Fruit fly (Drosophila melanogaster) whole organism, embryonic: ENCODE measurements around the gene CG5446.

Experiments
- Adf1 ChIP-seq: fragments of 200-800 bp; sonication (Bioruptor generic); IDR thresholded peaks from 2 replicates; pipeline ENCODE4 v1.3.6; 2022; ENCODE audit warnings: missing biosample characterization, missing genetic modification characterization
- BEAF-32 ChIP-seq: fragments of 200-800 bp; sonication (Bioruptor generic); optimal IDR thresholded peaks from 3 replicates; lab custom pipeline; 2017; ENCODE audit warnings: missing biosample characterization, missing genetic modification characterization, mild to moderate bottlenecking, moderate library complexity, missing genetic modification reagents
- Bgb ChIP-seq: fragments of 200-800 bp; sonication (Bioruptor generic); IDR thresholded peaks from 2 replicates; pipeline ENCODE4 v1.3.6; 2022; ENCODE audit warnings: missing biosample characterization, missing genetic modification characterization; ENCODE audit not compliant: partially characterized antibody
- CG10543 ChIP-seq: fragments of 200-800 bp; sonication (Bioruptor generic); optimal IDR thresholded peaks from 3 replicates; lab custom pipeline; 2017; ENCODE audit warnings: missing biosample characterization, mild to moderate bottlenecking, missing genetic modification characterization, moderate library complexity
- CG10959 ChIP-seq: fragments of 200-800 bp; sonication (Bioruptor generic); IDR thresholded peaks from 2 replicates; pipeline ENCODE4 v1.3.6; 2022; ENCODE audit warnings: missing biosample characterization, missing genetic modification characterization
- CG13287 ChIP-seq: fragments of 200-800 bp; sonication (Bioruptor generic); IDR thresholded peaks from 2 replicates; pipeline ENCODE4 v1.3.6; 2022; ENCODE audit warnings: missing biosample characterization, missing genetic modification characterization; ENCODE audit not compliant: partially characterized antibody
- CG15479 ChIP-seq: fragments of 200-800 bp; sonication (Bioruptor generic); optimal IDR thresholded peaks from 3 replicates; lab custom pipeline; 2019; ENCODE audit warnings: missing biosample characterization, mild to moderate bottlenecking, missing genetic modification characterization, moderate library complexity
- CG15514 ChIP-seq: fragments of 200-800 bp; sonication (Bioruptor generic); optimal IDR thresholded peaks from 3 replicates; lab custom pipeline; 2017; ENCODE audit warnings: missing biosample characterization, missing genetic modification characterization, mild to moderate bottlenecking, moderate library complexity, missing genetic modification reagents
- CG1647 ChIP-seq: fragments of 200-800 bp; sonication (Bioruptor generic); optimal IDR thresholded peaks from 3 replicates; lab custom pipeline; 2016; ENCODE audit warnings: missing biosample characterization, missing genetic modification characterization
- CG18011 ChIP-seq: fragments of 200-800 bp; sonication (Bioruptor generic); optimal IDR thresholded peaks from 2 replicates; lab custom pipeline; 2017; ENCODE audit warnings: missing biosample characterization, missing genetic modification characterization, mild to moderate bottlenecking, moderate library complexity, missing genotype
- CG2875 ChIP-seq: fragments of 200-800 bp; sonication (Bioruptor generic); optimal IDR thresholded peaks from 2 replicates; lab custom pipeline; 2017; ENCODE audit warnings: missing biosample characterization, mild to moderate bottlenecking, missing genetic modification characterization, missing genetic modification reagents
- CG31224 ChIP-seq: fragments of 200-800 bp; sonication (Bioruptor generic); IDR thresholded peaks from 2 replicates; pipeline ENCODE4 v1.3.6; 2022; ENCODE audit warnings: missing biosample characterization, missing genetic modification characterization
- CG3407 ChIP-seq: fragments of 200-800 bp; sonication (Bioruptor generic); optimal IDR thresholded peaks from 2 replicates; lab custom pipeline; 2018; ENCODE audit warnings: missing biosample characterization, mild to moderate bottlenecking, missing genetic modification characterization
- CG34422 ChIP-seq: fragments of 200-800 bp; sonication (Bioruptor generic); IDR thresholded peaks from 3 replicates; pipeline ENCODE4 v1.3.6; 2022; ENCODE audit warnings: missing biosample characterization, missing genetic modification characterization
- CG3995 ChIP-seq: fragments of 200-800 bp; sonication (Bioruptor generic); optimal IDR thresholded peaks from 3 replicates; lab custom pipeline; 2016; ENCODE audit warnings: missing biosample characterization, missing genetic modification characterization
- CG43689 ChIP-seq: fragments of 200-800 bp; sonication (Bioruptor generic); IDR thresholded peaks from 2 replicates; pipeline ENCODE4 v1.3.6; 2022; ENCODE audit warnings: missing biosample characterization, missing genetic modification characterization
- CG4424 ChIP-seq: fragments of 200-800 bp; sonication (Bioruptor generic); optimal IDR thresholded peaks from 3 replicates; lab custom pipeline; 2016; ENCODE audit warnings: missing biosample characterization, missing genetic modification characterization
- CG4617 ChIP-seq: fragments of 200-800 bp; sonication (Bioruptor generic); optimal IDR thresholded peaks from 3 replicates; lab custom pipeline; 2016; ENCODE audit warnings: missing biosample characterization, missing genetic modification characterization, borderline replicate concordance
- CG5245 ChIP-seq: fragments of 200-800 bp; sonication (Bioruptor generic); optimal IDR thresholded peaks from 3 replicates; lab custom pipeline; 2016; ENCODE audit warnings: missing biosample characterization, missing genetic modification characterization
- CG6791 ChIP-seq: fragments of 200-800 bp; sonication (Bioruptor generic); IDR thresholded peaks from 3 replicates; pipeline ENCODE4 v1.3.6; 2022; ENCODE audit warnings: missing biosample characterization, missing genetic modification characterization; ENCODE audit not compliant: partially characterized antibody
- CG7987 ChIP-seq: fragments of 200-800 bp; sonication (Bioruptor generic); optimal IDR thresholded peaks from 2 replicates; lab custom pipeline; 2018; ENCODE audit warnings: missing biosample characterization, mild to moderate bottlenecking, missing genetic modification characterization, moderate library complexity
- CG9797 ChIP-seq: fragments of 200-800 bp; sonication (Bioruptor generic); optimal IDR thresholded peaks from 3 replicates; lab custom pipeline; 2018; ENCODE audit warnings: missing biosample characterization, mild to moderate bottlenecking, missing genetic modification characterization
- CrebB ChIP-seq: fragments of 200-800 bp; sonication (Bioruptor generic); optimal IDR thresholded peaks from 3 replicates; lab custom pipeline; 2018; ENCODE audit warnings: missing biosample characterization, mild to moderate bottlenecking, missing genetic modification characterization
- Dp ChIP-seq: fragments of 200-800 bp; sonication (Bioruptor generic); optimal IDR thresholded peaks from 2 replicates; lab custom pipeline; 2018; ENCODE audit warnings: missing biosample characterization, mild to moderate bottlenecking, missing genetic modification characterization, moderate library complexity
- Fer3 ChIP-seq: fragments of 200-800 bp; sonication (Bioruptor generic); optimal IDR thresholded peaks from 2 replicates; lab custom pipeline; 2018; ENCODE audit warnings: missing biosample characterization, mild to moderate bottlenecking, missing genetic modification characterization, moderate library complexity
- HLHmδ ChIP-seq: fragments of 200-800 bp; sonication (Bioruptor generic); optimal IDR thresholded peaks from 2 replicates; lab custom pipeline; 2018; ENCODE audit warnings: missing biosample characterization, mild to moderate bottlenecking, missing genetic modification characterization, moderate library complexity
- HmgD ChIP-seq: fragments of 200-800 bp; sonication (Bioruptor generic); optimal IDR thresholded peaks from 3 replicates; lab custom pipeline; 2016; ENCODE audit warnings: missing biosample characterization, missing genetic modification characterization
- Hmr ChIP-seq: fragments of 200-800 bp; sonication (Bioruptor generic); optimal IDR thresholded peaks from 3 replicates; lab custom pipeline; 2017; ENCODE audit warnings: mild to moderate bottlenecking, missing biosample characterization, missing genetic modification reagents, missing genetic modification characterization
- Jarid2 ChIP-seq: fragments of 200-800 bp; sonication (Bioruptor generic); optimal IDR thresholded peaks from 3 replicates; lab custom pipeline; 2017; ENCODE audit warnings: mild to moderate bottlenecking, missing biosample characterization, missing genetic modification reagents, missing genetic modification characterization
- MBD-R2 ChIP-seq: fragments of 200-800 bp; sonication (Bioruptor generic); IDR thresholded peaks from 2 replicates; pipeline ENCODE4 v1.3.6; 2022; ENCODE audit warnings: missing biosample characterization, missing genetic modification characterization
- Med ChIP-seq: fragments of 200-800 bp; sonication (Bioruptor generic); peaks from one replicate; lab custom pipeline; 2016; ENCODE audit warnings: missing biosample characterization, missing genetic modification characterization, mild to moderate bottlenecking, inconsistent platforms, moderate library complexity
- NC2α ChIP-seq: fragments of 200-800 bp; sonication (Bioruptor generic); optimal IDR thresholded peaks from 2 replicates; lab custom pipeline; 2016; ENCODE audit warnings: missing biosample characterization, missing genetic modification characterization
- Nf-YC ChIP-seq: fragments of 200-800 bp; optimal IDR thresholded peaks from 3 replicates; lab custom pipeline; 2019; ENCODE audit warnings: missing biosample characterization, mild to moderate bottlenecking, missing genetic modification characterization, moderate library complexity
- Sry-δ ChIP-seq: fragments of 200-800 bp; sonication (Bioruptor generic); optimal IDR thresholded peaks from 2 replicates; lab custom pipeline; 2016; ENCODE audit warnings: missing biosample characterization, missing genetic modification characterization
- TFAM ChIP-seq: fragments of 200-800 bp; sonication (Bioruptor generic); optimal IDR thresholded peaks from 2 replicates; lab custom pipeline; 2017; ENCODE audit warnings: missing biosample characterization, missing genetic modification characterization, inconsistent platforms
- abd-A ChIP-seq: fragments of 200-800 bp; sonication (Bioruptor generic); optimal IDR thresholded peaks from 3 replicates; lab custom pipeline; 2019; ENCODE audit warnings: missing biosample characterization, mild to moderate bottlenecking, missing genetic modification characterization, moderate library complexity
- al ChIP-seq: fragments of 200-800 bp; sonication (Bioruptor generic); IDR thresholded peaks from 2 replicates; pipeline ENCODE4 v1.3.6; 2022; ENCODE audit warnings: missing biosample characterization, missing genetic modification characterization
- bbx ChIP-seq: fragments of 200-800 bp; sonication (Bioruptor generic); IDR thresholded peaks from 2 replicates; pipeline ENCODE4 v1.3.6; 2022; ENCODE audit warnings: missing biosample characterization, missing genetic modification characterization; ENCODE audit not compliant: partially characterized antibody
- bigmax ChIP-seq: fragments of 200-800 bp; sonication (Bioruptor generic); optimal IDR thresholded peaks from 2 replicates; lab custom pipeline; 2018; ENCODE audit warnings: missing biosample characterization, mild to moderate bottlenecking, missing genetic modification characterization
- chinmo ChIP-seq: fragments of 200-800 bp; sonication (Bioruptor generic); IDR thresholded peaks from 4 replicates; pipeline ENCODE4 v1.3.6; 2022; ENCODE audit warnings: missing biosample characterization, missing genetic modification characterization; ENCODE audit not compliant: partially characterized antibody
- cwo ChIP-seq: fragments of 200-800 bp; sonication (Bioruptor generic); optimal IDR thresholded peaks from 3 replicates; lab custom pipeline; 2017; ENCODE audit warnings: missing biosample characterization, missing genetic modification characterization, mild to moderate bottlenecking, moderate library complexity, missing genetic modification reagents
- dm ChIP-seq: fragments of 200-800 bp; sonication (Bioruptor generic); optimal IDR thresholded peaks from 3 replicates; lab custom pipeline; 2016; ENCODE audit warnings: missing biosample characterization, missing genetic modification characterization
- gcm2 ChIP-seq: fragments of 200-800 bp; sonication (Bioruptor generic); optimal IDR thresholded peaks from 2 replicates; lab custom pipeline; 2016; ENCODE audit warnings: missing biosample characterization, missing genetic modification characterization
- gro ChIP-seq: fragments of 200-800 bp; sonication (Bioruptor generic); optimal IDR thresholded peaks from 2 replicates; lab custom pipeline; 2016; ENCODE audit warnings: missing biosample characterization, missing genetic modification characterization
- kah ChIP-seq: fragments of 200-800 bp; sonication (Bioruptor generic); optimal IDR thresholded peaks from 2 replicates; lab custom pipeline; 2018; ENCODE audit warnings: missing biosample characterization, mild to moderate bottlenecking, missing genetic modification characterization
- pnt ChIP-seq: fragments of 200-800 bp; sonication (Bioruptor generic); optimal IDR thresholded peaks from 3 replicates; lab custom pipeline; 2016; ENCODE audit warnings: missing biosample characterization, missing genetic modification characterization
- repo ChIP-seq: fragments of 200-800 bp; sonication (Bioruptor generic); optimal IDR thresholded peaks from 2 replicates; lab custom pipeline; 2016; ENCODE audit warnings: missing biosample characterization, missing genetic modification characterization
- ssp ChIP-seq: fragments of 200-800 bp; sonication (Bioruptor generic); IDR thresholded peaks from 2 replicates; pipeline ENCODE4 v1.3.6; 2022; ENCODE audit warnings: missing biosample characterization, missing genetic modification characterization

CG5446 gene

dm6 chr2L:12435428-12435827 is 7.9 kb upstream of the CG5446 start (continued):
- TF ChIP-seq bbx (GFP tag; lab: Robert Waterston, UW) (peak; percentile 20; the same call in 1 of the 2 replicates), dm (GFP tag; lab: Kevin White, UChicago) (peak; percentile 40), CG15479 (GFP tag; lab: Kevin White, UChicago) (peak; percentile 84), CG13287 (GFP tag; lab: Robert Waterston, UW) (no peak), CG34422 (peak; percentile 51; the same call in 1 of the 3 replicates), Adf1 (GFP tag; lab: Robert Waterston, UW) (peak; percentile 86), CG4424 (GFP tag; lab: Kevin White, UChicago) (no peak), chinmo (GFP tag; lab: Robert Waterston, UW) (0 out of 4 replicates have a peak, but pooled peaks have one; percentile 22), MBD-R2 (GFP tag; lab: Robert Waterston, UW) (peak; percentile 28; the same call in 1 of the 2 replicates), ssp (no peak)
- TF ChIP-seq, all 482 proteins: peak for 17

DNA sequence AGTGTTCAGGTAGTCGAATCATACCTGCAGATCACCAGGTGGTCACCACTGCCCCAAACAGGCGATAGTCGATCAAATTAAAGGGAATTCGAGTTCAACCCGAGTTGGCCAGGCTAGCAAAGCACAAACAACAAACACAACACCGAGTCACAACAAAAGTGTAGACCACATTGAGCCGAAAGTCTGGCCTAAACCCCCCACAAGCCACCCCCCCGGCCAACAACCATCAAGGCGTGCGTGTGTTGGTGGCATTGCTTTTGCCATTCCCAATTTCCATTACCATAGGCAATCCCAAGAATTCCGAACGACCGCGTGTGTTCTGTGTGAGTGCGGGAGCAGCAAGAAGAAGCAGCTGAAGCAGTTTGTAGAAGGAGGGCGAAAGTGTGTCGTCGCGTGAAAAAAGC is 7.0 kb upstream of the CG5446 start, which contains the start of gene SC35:
SC35 (minus strand) TSS at position 131 of the 404 bp plus-strand sequence.
- TF ChIP-seq Med (peak; percentile 61), repo (no peak), pnt (GFP tag; lab: Kevin White, UChicago) (no peak), CG2875 (GFP tag; lab: Kevin White, UChicago) (no peak), bigmax (GFP tag; lab: Kevin White, UChicago) (peak; percentile 88), CrebB (tag; lab: Kevin White, UChicago) (no peak), HLHmδ (GFP tag; lab: Kevin White, UChicago) (peak; percentile 57), CG3407 (GFP tag; lab: Kevin White, UChicago) (no peak), Hmr (GFP tag; lab: Kevin White, UChicago) (no peak), Dp (GFP tag; lab: Kevin White, UChicago) (peak; percentile 11), Sry-δ (GFP tag; lab: Kevin White, UChicago) (peak; percentile 42), gcm2 (no peak), CG4617 (GFP tag; lab: Kevin White, UChicago) (peak; percentile 65), CG15514 (GFP tag; lab: Kevin White, UChicago) (peak; percentile 76), CG31224 (GFP tag; lab: Robert Waterston, UW) (no peak), Fer3 (no peak), CG3995 (GFP tag; lab: Kevin White, UChicago) (peak; percentile 92), Jarid2 (GFP tag; lab: Kevin White, UChicago) (no peak), abd-A (tag; lab: Kevin White, UChicago) (peak; percentile 41), CG10959 (GFP tag; lab: Robert Waterston, UW) (no peak), CG18011 (GFP tag; lab: Kevin White, UChicago) (no peak), cwo (GFP tag; lab: Kevin White, UChicago) (no peak), CG43689 (GFP tag; lab: Robert Waterston, UW) (no peak), CG5245 (GFP tag; lab: Kevin White, UChicago) (no peak), CG7987 (GFP tag; lab: Kevin White, UChicago) (peak; percentile 40), al (GFP tag; lab: Robert Waterston, UW) (no peak), kah (GFP tag; lab: Kevin White, UChicago) (peak; percentile 7), CG1647 (GFP tag; lab: Kevin White, UChicago) (no peak), gro (GFP tag; lab: Kevin White, UChicago) (peak; percentile 12), CG34422 (no peak; the same call in 2 of the 3 replicates), CG6791 (GFP tag; lab: Robert Waterston, UW) (peak; percentile 9; the same call in 1 of the 3 replicates), NC2α (GFP tag; lab: Kevin White, UChicago) (no peak), CG10543 (GFP tag; lab: Kevin White, UChicago) (no peak), Nf-YC (tag; lab: Kevin White, UChicago) (no peak), TFAM (GFP tag; lab: Kevin White, UChicago) (no peak), BEAF-32 (GFP tag; lab: Kevin White, UChicago) (peak; percentile 35), Bgb (GFP tag; lab: Robert Waterston, UW) (0 out of 2 replicates have a peak, but pooled peaks have one; percentile 23), CG9797 (GFP tag; lab: Kevin White, UChicago) (peak; percentile 19), HmgD (GFP tag; lab: Kevin White, UChicago) (peak; percentile 50)
